Worm (Caenorhabditis elegans): ENCODE results near the gene F59B10.4.
A peak's percentile ranks its signal among the peaks of the same experiment; 100 is the strongest.

F59B10.4 gene

ce11 chrII:10556550-10557205 is 37.8 kb upstream of the F59B10.4 start:
- TF ChIP-seq snpc-4 (tag; optimal IDR thresholded peaks at IDR 0.05) = no peak
- peak; percentile 69 for TF ChIP-seq pha-4 (tag; optimal IDR thresholded peaks at IDR 0.05)
- no peak for TF ChIP-seq mdl-1 (tag; optimal IDR thresholded peaks at IDR 0.05)
- no peak for TF ChIP-seq daf-12 (tag; optimal IDR thresholded peaks at IDR 0.05)
- TF ChIP-seq elt-1 (tag; optimal IDR thresholded peaks at IDR 0.05) = no peak
- TF ChIP-seq unc-39 (tag; optimal IDR thresholded peaks at IDR 0.05) = no peak
- TF ChIP-seq R02D3.7 (tag; optimal IDR thresholded peaks at IDR 0.05) = no peak
- TF ChIP-seq nfya-1 (tag; optimal IDR thresholded peaks at IDR 0.05; ENCODE audit: insufficient read depth) = peak; percentile 34
- no peak for TF ChIP-seq elt-3 (tag; optimal IDR thresholded peaks at IDR 0.05)
- no peak for TF ChIP-seq tbx-2 (tag; optimal IDR thresholded peaks at IDR 0.05)
- no peak for TF ChIP-seq lin-15B (tag; optimal IDR thresholded peaks at IDR 0.05)
- TF ChIP-seq eor-1 (tag; optimal IDR thresholded peaks at IDR 0.05) = no peak
- TF ChIP-seq ztf-11 (tag; optimal IDR thresholded peaks at IDR 0.05) = no peak
- TF ChIP-seq ama-1 (optimal IDR thresholded peaks at IDR 0.05) = peak; percentile 90
- TF ChIP-seq nhr-76 (tag; optimal IDR thresholded peaks at IDR 0.05) = no peak
- no peak for TF ChIP-seq mml-1 (tag; optimal IDR thresholded peaks at IDR 0.05)
- peak; percentile 2 for TF ChIP-seq pqm-1 (tag; optimal IDR thresholded peaks at IDR 0.05)
- no peak for TF ChIP-seq nhr-43 (tag; optimal IDR thresholded peaks at IDR 0.05; ENCODE audit: poor library complexity, severe bottlenecking)
- no peak for TF ChIP-seq nhr-23 (tag; optimal IDR thresholded peaks at IDR 0.05)
- TF ChIP-seq egl-27 (tag; optimal IDR thresholded peaks at IDR 0.05) = no peak

ce11 chrII:10555484-10556075 is 36.7 kb upstream of the F59B10.4 start:
- TF ChIP-seq nhr-77 (tag; optimal IDR thresholded peaks at IDR 0.05) (no peak), egl-27 (tag; optimal IDR thresholded peaks at IDR 0.05) (no peak), nhr-12 (tag; optimal IDR thresholded peaks at IDR 0.05) (no peak), ceh-16 (tag; optimal IDR thresholded peaks at IDR 0.05) (no peak), fkh-2 (tag; optimal IDR thresholded peaks at IDR 0.05) (no peak), unc-39 (tag; optimal IDR thresholded peaks at IDR 0.05) (no peak), fkh-10 (GFP tag; optimal IDR thresholded peaks at IDR 0.05) (no peak), nhr-28 (tag; optimal IDR thresholded peaks at IDR 0.05) (no peak), ama-1 (optimal IDR thresholded peaks at IDR 0.05) (peak; percentile 52), mdl-1 (tag; optimal IDR thresholded peaks at IDR 0.05) (no peak), ceh-9 (tag; optimal IDR thresholded peaks at IDR 0.05) (no peak), ceh-82 (tag; optimal IDR thresholded peaks at IDR 0.05) (no peak), snpc-4 (tag; optimal IDR thresholded peaks at IDR 0.05) (peak; percentile 12), pqm-1 (tag; optimal IDR thresholded peaks at IDR 0.05) (no peak), sea-2 (GFP tag; optimal IDR thresholded peaks at IDR 0.05) (no peak), nhr-11 (tag; optimal IDR thresholded peaks at IDR 0.05) (peak; percentile 47), zag-1 (tag; optimal IDR thresholded peaks at IDR 0.05) (no peak), nhr-23 (tag; optimal IDR thresholded peaks at IDR 0.05) (peak; percentile 31), lsy-12 (tag; optimal IDR thresholded peaks at IDR 0.05) (no peak), jun-1 (tag; optimal IDR thresholded peaks at IDR 0.05) (no peak), pha-4 (tag; optimal IDR thresholded peaks at IDR 0.05) (peak; percentile 55), nhr-43 (tag; optimal IDR thresholded peaks at IDR 0.05; ENCODE audit: poor library complexity, severe bottlenecking) (peak; percentile 38), fos-1 (tag; optimal IDR thresholded peaks at IDR 0.05) (peak; percentile 34), nhr-67 (tag; optimal IDR thresholded peaks at IDR 0.05) (no peak), R02D3.7 (tag; optimal IDR thresholded peaks at IDR 0.05) (peak; percentile 17), elt-1 (tag; optimal IDR thresholded peaks at IDR 0.05) (no peak), eor-1 (tag; optimal IDR thresholded peaks at IDR 0.05) (no peak), ceh-28 (tag; optimal IDR thresholded peaks at IDR 0.05) (no peak), skn-1 (tag; optimal IDR thresholded peaks at IDR 0.05) (no peak), egl-5 (tag; optimal IDR thresholded peaks at IDR 0.05) (no peak), nhr-25 (tag; optimal IDR thresholded peaks at IDR 0.05) (peak; percentile 79), elt-2 (tag; optimal IDR thresholded peaks at IDR 0.05) (peak; percentile 68), nhr-237 (tag; optimal IDR thresholded peaks at IDR 0.05) (no peak), mml-1 (tag; optimal IDR thresholded peaks at IDR 0.05) (no peak), unc-62 (GFP tag; optimal IDR thresholded peaks at IDR 0.05) (peak; percentile 71), lin-39 (tag; optimal IDR thresholded peaks at IDR 0.05) (no peak), ZK546.5 (tag; optimal IDR thresholded peaks at IDR 0.05) (no peak), elt-3 (tag; optimal IDR thresholded peaks at IDR 0.05) (peak in 1 of 3 experiments; percentile 47), tbx-2 (tag; optimal IDR thresholded peaks at IDR 0.05) (peak; percentile 19), nhr-76 (tag; optimal IDR thresholded peaks at IDR 0.05) (no peak), lin-15B (tag; optimal IDR thresholded peaks at IDR 0.05) (peak; percentile 25), hmg-11 (tag; optimal IDR thresholded peaks at IDR 0.05) (peak; percentile 28), aly-2 (tag; optimal IDR thresholded peaks at IDR 0.05) (no peak), nfya-1 (tag; optimal IDR thresholded peaks at IDR 0.05; ENCODE audit: insufficient read depth) (peak; percentile 23), ztf-4 (tag; optimal IDR thresholded peaks at IDR 0.05) (peak; percentile 78), daf-12 (tag; optimal IDR thresholded peaks at IDR 0.05) (no peak), ztf-11 (tag; optimal IDR thresholded peaks at IDR 0.05) (no peak)
